Worm (Caenorhabditis elegans) whole organism, L4 larva: ENCODE data around the gene VZK822L.2.

ENCODE experiments used
- D1046.2 ChIP-seq: fragments of 200-800 bp; sonication (Bioruptor generic); IDR thresholded peaks from 2 replicates; pipeline ENCODE4 v1.3.6; 2022; ENCODE audit warnings: missing genetic modification characterization, missing compliant biosample characterization
- ceh-32 ChIP-seq: sonication (generic microtip); optimal IDR thresholded peaks from 2 replicates; lab custom pipeline; 2016; ENCODE audit warnings: mild to moderate bottlenecking, missing genetic modification characterization, missing compliant biosample characterization; ENCODE audit not compliant: poor library complexity
- ceh-82 ChIP-seq: sonication (generic microtip); optimal IDR thresholded peaks from 2 replicates; lab custom pipeline; 2017; ENCODE audit warnings: missing biosample characterization, missing genetic modification characterization
- daf-8 ChIP-seq: fragments of 200-800 bp; sonication (Bioruptor generic); IDR thresholded peaks from 2 replicates; pipeline ENCODE4 v1.3.6; 2022; ENCODE audit warnings: missing genetic modification characterization, missing compliant biosample characterization
- dve-1 ChIP-seq: sonication (generic microtip); optimal IDR thresholded peaks from 2 replicates; lab custom pipeline; 2017; ENCODE audit warnings: antibody characterized with exemption, mild to moderate bottlenecking, missing genetic modification characterization, missing compliant biosample characterization; ENCODE audit not compliant: insufficient read depth
- lir-3 ChIP-seq: sonication (generic microtip); optimal IDR thresholded peaks from 2 replicates; lab custom pipeline; 2016; ENCODE audit warnings: mild to moderate bottlenecking, missing genetic modification characterization, missing compliant biosample characterization
- nhr-111 ChIP-seq: fragments of 200-800 bp; sonication (Bioruptor generic); optimal IDR thresholded peaks from 2 replicates; lab custom pipeline; 2018; ENCODE audit warnings: mild to moderate bottlenecking, missing genetic modification characterization, missing compliant biosample characterization
- nhr-48 ChIP-seq: sonication (generic microtip); optimal IDR thresholded peaks from 2 replicates; lab custom pipeline; 2016; ENCODE audit warnings: mild to moderate bottlenecking, missing genetic modification characterization, missing compliant biosample characterization
- pha-4 ChIP-seq, 2 experiments: fragments of 150-350 bp in 1 of 2; fragments of 200-800 bp in 1 of 2; sonication (Bioruptor generic) in 1 of 2; IDR thresholded peaks in 1 of 2; optimal IDR thresholded peaks in 1 of 2; 2 replicates each; pipeline versions ENCODE4 v1.3.6 to Lab custom; 2014 to 2022; ENCODE audit warnings: missing genetic modification characterization in 2 of 2, missing genetic modification reagents in 2 of 2, missing biosample characterization in 1 of 2, missing compliant biosample characterization in 1 of 2
- spr-1 ChIP-seq: sonication (generic microtip); optimal IDR thresholded peaks from 2 replicates; lab custom pipeline; 2016; ENCODE audit warnings: mild to moderate bottlenecking, missing genetic modification characterization, missing compliant biosample characterization
- ztf-11 ChIP-seq: fragments of 150-350 bp; optimal IDR thresholded peaks from 2 replicates; lab custom pipeline; 2014; ENCODE audit warnings: missing biosample characterization, missing genetic modification characterization

DNA sequence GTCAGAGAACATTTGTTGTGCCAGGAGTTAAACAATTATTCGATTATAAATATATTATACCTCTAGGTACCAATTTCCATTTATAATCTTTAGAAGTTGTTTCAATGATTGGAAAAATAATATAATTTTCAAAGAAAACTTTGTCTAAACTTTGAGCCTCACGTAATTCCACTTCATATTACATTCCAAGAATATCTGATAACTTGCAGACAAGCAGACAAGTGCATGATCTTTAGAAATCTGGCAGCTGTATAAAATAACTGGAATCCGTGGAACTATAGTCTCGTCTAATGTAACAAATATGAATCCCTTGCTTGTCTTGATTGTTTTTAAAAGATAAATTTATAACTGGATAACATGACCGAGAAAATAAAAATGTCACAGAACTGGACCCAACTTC, 19.3 kb upstream of the VZK822L.2 start:
- TF ChIP-seq pha-4 (GFP tag; IDR thresholded peaks at IDR 0.05; lab: Robert Waterston, UW): no peak
- TF ChIP-seq pha-4 (tag; optimal IDR thresholded peaks at IDR 0.05; lab: Kevin White, UChicago): no peak
- TF ChIP-seq nhr-48 (tag; lab: Kevin White, UChicago): no peak
- TF ChIP-seq spr-1: no peak
- no peak for TF ChIP-seq daf-8 (GFP tag; lab: Robert Waterston, UW)
- TF ChIP-seq ceh-32 (tag; lab: Kevin White, UChicago): no peak
- no peak for TF ChIP-seq D1046.2 (GFP tag; lab: Robert Waterston, UW)
- no peak for TF ChIP-seq nhr-111 (GFP tag; lab: Kevin White, UChicago)
- no peak for TF ChIP-seq lir-3
- no peak for TF ChIP-seq ztf-11 (tag; lab: Kevin White, UChicago)
- no peak for TF ChIP-seq ceh-82 (tag; lab: Kevin White, UChicago)
- no peak for TF ChIP-seq dve-1 (tag; lab: Kevin White, UChicago)
